Worm (Caenorhabditis elegans): ENCODE data around the gene F40G12.7.

DNA sequence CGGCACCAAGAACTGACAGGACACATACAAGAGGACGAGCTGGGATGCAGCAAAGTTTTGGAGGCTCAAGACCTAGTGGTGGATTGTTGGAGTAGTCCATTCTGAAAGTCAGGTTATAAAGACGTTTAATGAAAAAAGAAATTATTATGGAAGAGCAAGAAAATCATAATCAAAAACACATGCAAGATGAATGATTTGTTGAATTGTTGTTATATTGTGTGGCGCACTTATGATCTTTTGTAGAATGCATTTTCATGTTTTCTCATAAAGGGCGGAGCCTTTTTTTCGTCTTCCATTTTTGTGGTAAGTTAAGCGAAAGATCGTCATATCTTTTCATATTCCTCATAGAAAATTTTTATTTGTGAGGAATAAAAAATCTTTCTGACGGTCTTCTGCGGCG is 42.2 kb downstream of the F40G12.7 start, which contains the start of gene F47B8.2:
- TF ChIP-seq cog-1 (tag; optimal IDR thresholded peaks at IDR 0.05) = no peak
- TF ChIP-seq T22C8.4 (GFP tag; IDR thresholded peaks at IDR 0.05) = no peak
- TF ChIP-seq med-1 (GFP tag; optimal IDR thresholded peaks at IDR 0.05; ENCODE audit: insufficient read depth) = no peak
- TF ChIP-seq flt-1 (GFP tag; IDR thresholded peaks at IDR 0.05) = no peak
- no peak for TF ChIP-seq ztf-23 (GFP tag; IDR thresholded peaks at IDR 0.05)
- TF ChIP-seq klf-2 (GFP tag; conservative IDR thresholded peaks at IDR 0.05) = no peak
- TF ChIP-seq tab-1 (GFP tag; IDR thresholded peaks at IDR 0.05) = no peak
- TF ChIP-seq ztf-29 (GFP tag; IDR thresholded peaks at IDR 0.05) = no peak
- no peak for TF ChIP-seq ref-1 (GFP tag; conservative IDR thresholded peaks at IDR 0.05)

Measured in whole organism, midembryonic.